Worm (Caenorhabditis elegans) whole organism, L4 larva: ENCODE data around the gene nhr-175.
A peak's percentile ranks its signal among the peaks of the same experiment; 100 is the strongest.

Source experiments
- D1046.2 ChIP-seq: fragments of 200-800 bp; sonication (Bioruptor generic); IDR thresholded peaks from 2 replicates; pipeline ENCODE4 v1.3.6; 2022; ENCODE audit warnings: missing genetic modification characterization, missing compliant biosample characterization
- F49E8.2 ChIP-seq: sonication (generic microtip); optimal IDR thresholded peaks from 2 replicates; lab custom pipeline; 2016; ENCODE audit warnings: missing compliant biosample characterization, mild to moderate bottlenecking, missing genetic modification characterization, borderline replicate concordance
- R02D3.7 ChIP-seq: fragments of 150-350 bp; sonication (generic microtip); optimal IDR thresholded peaks from 3 replicates; lab custom pipeline; 2014; ENCODE audit warnings: missing biosample characterization, missing genetic modification characterization
- ama-1 ChIP-seq: fragments of 150-350 bp; optimal IDR thresholded peaks from 2 replicates; lab custom pipeline; 2014; ENCODE audit warnings: inconsistent platforms, mixed read lengths
- arid-1 ChIP-seq: fragments of 200-800 bp; sonication (Bioruptor generic); conservative IDR thresholded peaks from 2 replicates; pipeline ENCODE4 v1.3.6; 2022; ENCODE audit warnings: missing genetic modification reagents, missing genetic modification characterization, missing compliant biosample characterization
- attf-4 ChIP-seq: sonication (generic microtip); optimal IDR thresholded peaks from 3 replicates; lab custom pipeline; 2017; ENCODE audit warnings: missing biosample characterization, missing genetic modification characterization
- dpl-1 ChIP-seq: fragments of 150-350 bp; optimal IDR thresholded peaks from 2 replicates; lab custom pipeline; 2014; ENCODE audit warnings: missing biosample characterization, missing genetic modification reagents, missing genetic modification characterization
- duxl-1 ChIP-seq: sonication (generic microtip); optimal IDR thresholded peaks from 2 replicates; lab custom pipeline; 2016; ENCODE audit warnings: mild to moderate bottlenecking, missing genetic modification characterization, moderate library complexity, missing compliant biosample characterization; ENCODE audit not compliant: poor library complexity
- egl-43 ChIP-seq: fragments of 200-800 bp; sonication (Bioruptor generic); IDR thresholded peaks from 2 replicates; pipeline ENCODE4 v1.3.6; 2022; ENCODE audit warnings: missing genetic modification reagents, missing genetic modification characterization, missing compliant biosample characterization
- fkh-10 ChIP-seq: fragments of 150-350 bp; optimal IDR thresholded peaks from 2 replicates; lab custom pipeline; 2014; ENCODE audit warnings: missing biosample characterization, missing genetic modification reagents, missing genetic modification characterization
- fos-1 ChIP-seq: fragments of 150-350 bp; optimal IDR thresholded peaks from 2 replicates; lab custom pipeline; 2014; ENCODE audit warnings: missing biosample characterization, missing genetic modification characterization
- hlh-11 ChIP-seq: fragments of 200-800 bp; sonication (Bioruptor generic); optimal IDR thresholded peaks from 2 replicates; lab custom pipeline; 2018; ENCODE audit warnings: mild to moderate bottlenecking, missing genetic modification characterization, missing compliant biosample characterization
- jun-1 ChIP-seq: fragments of 150-350 bp; optimal IDR thresholded peaks from 2 replicates; lab custom pipeline; 2014; ENCODE audit warnings: missing biosample characterization, missing genetic modification reagents, missing genetic modification characterization
- lin-1 ChIP-seq: fragments of 200-800 bp; sonication (Bioruptor generic); IDR thresholded peaks from 2 replicates; pipeline ENCODE4 v1.3.6; 2022; ENCODE audit warnings: missing genetic modification reagents, missing genetic modification characterization, missing compliant biosample characterization
- lin-29 ChIP-seq: fragments of 200-800 bp; sonication (Bioruptor generic); IDR thresholded peaks from 2 replicates; pipeline ENCODE4 v1.3.6; 2022; ENCODE audit warnings: missing genetic modification reagents, missing genetic modification characterization, missing compliant biosample characterization
- lin-38 ChIP-seq: fragments of 200-800 bp; sonication (Bioruptor generic); IDR thresholded peaks from 2 replicates; pipeline ENCODE4 v1.3.6; 2022; ENCODE audit warnings: missing genetic modification reagents, missing genetic modification characterization, missing compliant biosample characterization
- lin-39 ChIP-seq: fragments of 150-350 bp; optimal IDR thresholded peaks from 2 replicates; lab custom pipeline; 2014; ENCODE audit warnings: missing biosample characterization, missing genetic modification reagents, missing genetic modification characterization
- lir-3 ChIP-seq: sonication (generic microtip); optimal IDR thresholded peaks from 2 replicates; lab custom pipeline; 2016; ENCODE audit warnings: mild to moderate bottlenecking, missing genetic modification characterization, missing compliant biosample characterization
- mdl-1 ChIP-seq, 2 experiments: fragments of 150-350 bp in 1 of 2; sonication (generic microtip) in 1 of 2; optimal IDR thresholded peaks; 2 replicates each; lab custom pipeline; 2014 to 2017; ENCODE audit warnings: missing biosample characterization in 2 of 2, missing genetic modification characterization in 2 of 2
- mdt-29 ChIP-seq: fragments of 200-800 bp; sonication (Bioruptor generic); IDR thresholded peaks from 2 replicates; pipeline ENCODE4 v1.3.6; 2022; ENCODE audit warnings: missing genetic modification reagents, missing genetic modification characterization, missing compliant biosample characterization
- mxl-2 ChIP-seq: fragments of 200-800 bp; sonication (Bioruptor generic); conservative IDR thresholded peaks from 2 replicates; pipeline ENCODE4 v1.3.6; 2022; ENCODE audit warnings: missing genetic modification reagents, missing genetic modification characterization, missing compliant biosample characterization
- nhr-10 ChIP-seq: fragments of 150-350 bp; optimal IDR thresholded peaks from 2 replicates; lab custom pipeline; 2014; ENCODE audit warnings: missing biosample characterization, missing genetic modification characterization
- nhr-11 ChIP-seq: fragments of 150-350 bp; optimal IDR thresholded peaks from 2 replicates; lab custom pipeline; 2014; ENCODE audit warnings: missing biosample characterization, missing genetic modification characterization
- nhr-25 ChIP-seq: sonication (generic microtip); optimal IDR thresholded peaks from 2 replicates; lab custom pipeline; 2017; ENCODE audit warnings: missing genetic modification characterization, mild to moderate bottlenecking, missing compliant biosample characterization, antibody characterized with exemption, moderate library complexity, borderline replicate concordance; ENCODE audit not compliant: insufficient read depth
- nhr-28 ChIP-seq: fragments of 150-350 bp; optimal IDR thresholded peaks from 2 replicates; lab custom pipeline; 2014; ENCODE audit warnings: missing biosample characterization, missing genetic modification characterization
- nhr-41 ChIP-seq: fragments of 200-800 bp; sonication (Bioruptor generic); IDR thresholded peaks from 2 replicates; pipeline ENCODE4 v1.3.6; 2022; ENCODE audit warnings: missing genetic modification reagents, missing genetic modification characterization, missing compliant biosample characterization
- nhr-48 ChIP-seq: sonication (generic microtip); optimal IDR thresholded peaks from 2 replicates; lab custom pipeline; 2016; ENCODE audit warnings: mild to moderate bottlenecking, missing genetic modification characterization, missing compliant biosample characterization
- nhr-6 ChIP-seq: fragments of 150-350 bp; optimal IDR thresholded peaks from 2 replicates; lab custom pipeline; 2014; ENCODE audit warnings: missing biosample characterization, missing genetic modification characterization
- rbr-2 ChIP-seq: sonication (generic microtip); optimal IDR thresholded peaks from 2 replicates; lab custom pipeline; 2016; ENCODE audit warnings: missing genotype, missing genetic modification characterization, missing compliant biosample characterization
- skn-1 ChIP-seq: fragments of 150-350 bp; optimal IDR thresholded peaks from 2 replicates; lab custom pipeline; 2014; ENCODE audit warnings: missing biosample characterization, missing genetic modification characterization
- spr-3 ChIP-seq: fragments of 200-800 bp; sonication (Bioruptor generic); optimal IDR thresholded peaks from 2 replicates; lab custom pipeline; 2018; ENCODE audit warnings: mild to moderate bottlenecking, missing genetic modification characterization, missing compliant biosample characterization
- tra-1 ChIP-seq: fragments of 200-800 bp; sonication (Bioruptor generic); IDR thresholded peaks from 2 replicates; pipeline ENCODE4 v1.3.6; 2022; ENCODE audit warnings: missing genetic modification reagents, missing genetic modification characterization, missing compliant biosample characterization
- unc-130 ChIP-seq: sonication (generic microtip); optimal IDR thresholded peaks from 2 replicates; lab custom pipeline; 2016; ENCODE audit warnings: missing genetic modification reagents, missing genetic modification characterization, missing compliant biosample characterization
- unc-39 ChIP-seq: sonication (generic microtip); optimal IDR thresholded peaks from 2 replicates; lab custom pipeline; 2017; ENCODE audit warnings: missing biosample characterization, missing genetic modification characterization
- unc-62 ChIP-seq, 3 experiments: fragments of 150-350 bp in 1 of 3; sonication (generic microtip); optimal IDR thresholded peaks in 2 of 3; peaks in 1 of 3; 1 replicate in 1 of 3; 2 replicates in 2 of 3; lab custom pipeline; 2014 to 2017; ENCODE audit warnings: missing biosample characterization in 3 of 3, missing genetic modification characterization in 3 of 3, missing genetic modification reagents in 3 of 3, missing genotype in 1 of 3
- vab-7 ChIP-seq: fragments of 200-800 bp; sonication (Bioruptor generic); IDR thresholded peaks from 2 replicates; pipeline ENCODE4 v1.3.6; 2022; ENCODE audit warnings: missing genetic modification reagents, missing genetic modification characterization, missing compliant biosample characterization
- zip-11 ChIP-seq: fragments of 200-800 bp; sonication (Bioruptor generic); IDR thresholded peaks from 2 replicates; pipeline ENCODE4 v1.3.6; 2022; ENCODE audit warnings: missing genetic modification characterization, missing compliant biosample characterization
- ztf-7 ChIP-seq: fragments of 150-350 bp; optimal IDR thresholded peaks from 2 replicates; lab custom pipeline; 2014; ENCODE audit warnings: missing biosample characterization, missing genetic modification characterization

Gene nhr-175

ce11 chrV:13837173-13837572 is 29.3 kb upstream of the nhr-175 start, which contains the start of gene srx-128:
srx-128 (plus strand) TSS chrV:13837473.
- no peak for TF ChIP-seq skn-1 (tag; lab: Kevin White, UChicago)
- TF ChIP-seq attf-4: no peak
- no peak for TF ChIP-seq nhr-10
- no peak for TF ChIP-seq D1046.2
- TF ChIP-seq spr-3 (GFP tag; lab: Kevin White, UChicago): no peak
- no peak for TF ChIP-seq mdl-1 (tag; optimal IDR thresholded peaks at IDR 0.05; lab: Kevin White, UChicago)
- TF ChIP-seq nhr-48 (tag; lab: Kevin White, UChicago): no peak
- no peak for TF ChIP-seq mxl-2 (GFP tag; lab: Robert Waterston, UW)
- TF ChIP-seq arid-1: no peak
- no peak for TF ChIP-seq tra-1 (GFP tag; lab: Robert Waterston, UW)
- TF ChIP-seq R02D3.7 (tag; lab: Kevin White, UChicago): no peak
- no peak for TF ChIP-seq zip-11 (GFP tag; lab: Robert Waterston, UW)
- TF ChIP-seq unc-39 (tag; lab: Kevin White, UChicago): no peak

- TF ChIP-seq unc-62 (GFP tag; optimal IDR thresholded peaks at IDR 0.05 in 1 of 2; lab: Kevin White, UChicago) (peak in 1 of 2 experiments; percentile 35), unc-62 (tag; optimal IDR thresholded peaks at IDR 0.05; lab: Kevin White, UChicago) (no peak), nhr-28 (peak; percentile 10), mdl-1 (tag; optimal IDR thresholded peaks at IDR 0.05; lab: Kevin White, UChicago) (peak in 1 of 2 experiments; percentile 66), unc-130 (GFP tag; lab: Kevin White, UChicago) (no peak), nhr-41 (GFP tag; lab: Robert Waterston, UW) (no peak)
Measured at ce11 chrV:13839433-13839832, 27.1 kb upstream of the nhr-175 start, which contains the start of gene F55B12.10. F55B12.10 (plus strand) TSS chrV:13839733.

ce11 chrV:13840909-13841308 is 25.6 kb upstream of the nhr-175 start, which contains the start of gene srx-17:
srx-17 (plus strand) TSS chrV:13841209.
- TF ChIP-seq mdt-29 (no peak), egl-43 (GFP tag; lab: Robert Waterston, UW) (no peak), fkh-10 (GFP tag; lab: Kevin White, UChicago) (no peak), dpl-1 (no peak), unc-130 (GFP tag; lab: Kevin White, UChicago) (no peak), nhr-6 (no peak), fos-1 (tag; lab: Kevin White, UChicago) (no peak), lin-39 (tag; lab: Kevin White, UChicago) (no peak), lir-3 (tag; lab: Kevin White, UChicago) (no peak), lin-1 (GFP tag; lab: Robert Waterston, UW) (no peak), lin-29 (GFP tag; lab: Robert Waterston, UW) (no peak), hlh-11 (tag; lab: Kevin White, UChicago) (no peak), nhr-11 (no peak), ama-1 (no peak), nhr-25 (tag; lab: Kevin White, UChicago) (no peak), ztf-7 (tag; lab: Kevin White, UChicago) (no peak), unc-62 (GFP tag; optimal IDR thresholded peaks at IDR 0.05 in 1 of 2; lab: Kevin White, UChicago) (no peak), unc-62 (tag; optimal IDR thresholded peaks at IDR 0.05; lab: Kevin White, UChicago) (no peak)

ce11 chrV:13843147-13843546 is 23.3 kb upstream of the nhr-175 start, which contains the start of gene srx-130:
srx-130 (plus strand) TSS chrV:13843447.
- TF ChIP-seq rbr-2 (no peak), lin-38 (GFP tag; lab: Robert Waterston, UW) (no peak), duxl-1 (tag; lab: Kevin White, UChicago) (no peak), jun-1 (tag; lab: Kevin White, UChicago) (no peak), mdt-29 (no peak), hlh-11 (tag; lab: Kevin White, UChicago) (no peak), F49E8.2 (tag; lab: Kevin White, UChicago) (no peak), vab-7 (GFP tag; lab: Robert Waterston, UW) (no peak)
